Fruit fly (Drosophila melanogaster) whole organism, embryonic: ENCODE results near the gene Pcif1.

Experiments
- Blimp-1 ChIP-seq: fragments of 200-800 bp; sonication (Bioruptor generic); optimal IDR thresholded peaks from 3 replicates; lab custom pipeline; 2018; ENCODE audit warnings: missing biosample characterization, missing genetic modification characterization, mild to moderate bottlenecking, moderate library complexity, missing genetic modification reagents
- CG1792 ChIP-seq: fragments of 200-800 bp; sonication (Bioruptor generic); optimal IDR thresholded peaks from 2 replicates; lab custom pipeline; 2016; ENCODE audit warnings: missing biosample characterization, missing genetic modification characterization
- CG6175 ChIP-seq: fragments of 200-800 bp; sonication (Bioruptor generic); IDR thresholded peaks from 3 replicates; pipeline ENCODE4 v1.3.6; 2022; ENCODE audit warnings: missing biosample characterization, missing genetic modification characterization
- Hand ChIP-seq: fragments of 200-800 bp; sonication (Bioruptor generic); optimal IDR thresholded peaks from 2 replicates; lab custom pipeline; 2017; ENCODE audit warnings: mild to moderate bottlenecking, missing biosample characterization, missing genetic modification reagents, missing genetic modification characterization
- Oaz ChIP-seq: fragments of 200-800 bp; sonication (Bioruptor generic); IDR thresholded peaks from 2 replicates; pipeline ENCODE4 v1.3.6; 2022; ENCODE audit warnings: missing biosample characterization, missing genetic modification characterization

- TF ChIP-seq CG6175 (no peak), CG1792 (GFP tag; lab: Kevin White, UChicago) (no peak), Hand (GFP tag; lab: Kevin White, UChicago) (peak; percentile 8), Oaz (no peak), Blimp-1 (GFP tag; lab: Kevin White, UChicago) (no peak)
These were observed 955 bp downstream of the Pcif1 start for dm6 chr3L:20784812-20785671.
